Fruit fly (Drosophila melanogaster) whole organism, embryonic: Measurements from ENCODE around the gene Sec20.

Experiments
- Aef1 ChIP-seq: fragments of 200-800 bp; sonication (Bioruptor generic); IDR thresholded peaks from 3 replicates; pipeline ENCODE4 v1.3.6; 2022; ENCODE audit warnings: missing biosample characterization, missing genetic modification characterization
- Atf6 ChIP-seq: fragments of 200-800 bp; sonication (Bioruptor generic); IDR thresholded peaks from 2 replicates; pipeline ENCODE4 v1.3.6; 2022; ENCODE audit warnings: missing biosample characterization, missing genetic modification characterization
- CG10979 ChIP-seq: fragments of 200-800 bp; sonication (Bioruptor generic); optimal IDR thresholded peaks from 2 replicates; lab custom pipeline; 2018; ENCODE audit warnings: missing biosample characterization, mild to moderate bottlenecking, missing genetic modification characterization, moderate library complexity
- CG11504 ChIP-seq: fragments of 200-800 bp; sonication (Bioruptor generic); optimal IDR thresholded peaks from 3 replicates; lab custom pipeline; 2019; ENCODE audit warnings: missing biosample characterization, mild to moderate bottlenecking, missing genetic modification characterization, moderate library complexity
- CG12104 ChIP-seq: fragments of 200-800 bp; sonication (Bioruptor generic); optimal IDR thresholded peaks from 3 replicates; lab custom pipeline; 2016; ENCODE audit warnings: missing biosample characterization, missing genetic modification characterization
- CG14441 ChIP-seq: fragments of 200-800 bp; sonication (Bioruptor generic); IDR thresholded peaks from 2 replicates; pipeline ENCODE4 v1.3.6; 2022; ENCODE audit warnings: missing biosample characterization, missing genetic modification characterization
- CG14710 ChIP-seq: fragments of 200-800 bp; sonication (Bioruptor generic); optimal IDR thresholded peaks from 3 replicates; lab custom pipeline; 2019; ENCODE audit warnings: missing biosample characterization, mild to moderate bottlenecking, missing genetic modification characterization, moderate library complexity
- CG16779 ChIP-seq: fragments of 200-800 bp; sonication (Bioruptor generic); IDR thresholded peaks from 2 replicates; pipeline ENCODE4 v1.3.6; 2022; ENCODE audit warnings: missing biosample characterization, missing genetic modification characterization
- CG17385 ChIP-seq: fragments of 200-800 bp; sonication (Bioruptor generic); optimal IDR thresholded peaks from 3 replicates; lab custom pipeline; 2018; ENCODE audit warnings: missing biosample characterization, mild to moderate bottlenecking, missing genetic modification characterization
- CG2889 ChIP-seq: fragments of 200-800 bp; sonication (Bioruptor generic); IDR thresholded peaks from 3 replicates; pipeline ENCODE4 v1.3.6; 2022; ENCODE audit warnings: missing biosample characterization, missing genetic modification characterization
- CG33557 ChIP-seq: fragments of 200-800 bp; sonication (Bioruptor generic); optimal IDR thresholded peaks from 2 replicates; lab custom pipeline; 2019; ENCODE audit warnings: missing biosample characterization, mild to moderate bottlenecking, missing genetic modification characterization, moderate library complexity
- CG3995 ChIP-seq: fragments of 200-800 bp; sonication (Bioruptor generic); optimal IDR thresholded peaks from 3 replicates; lab custom pipeline; 2016; ENCODE audit warnings: missing biosample characterization, missing genetic modification characterization
- CG7987 ChIP-seq: fragments of 200-800 bp; sonication (Bioruptor generic); optimal IDR thresholded peaks from 2 replicates; lab custom pipeline; 2018; ENCODE audit warnings: missing biosample characterization, mild to moderate bottlenecking, missing genetic modification characterization, moderate library complexity
- CG8359 ChIP-seq: fragments of 200-800 bp; sonication (Bioruptor generic); optimal IDR thresholded peaks from 2 replicates; lab custom pipeline; 2017; ENCODE audit warnings: missing biosample characterization, mild to moderate bottlenecking, missing genetic modification characterization, borderline replicate concordance
- CG9215 ChIP-seq: fragments of 200-800 bp; sonication (Bioruptor generic); IDR thresholded peaks from 2 replicates; pipeline ENCODE4 v1.3.6; 2022; ENCODE audit warnings: missing biosample characterization, missing genetic modification characterization
- Dad ChIP-seq: fragments of 200-800 bp; sonication (Bioruptor generic); optimal IDR thresholded peaks from 3 replicates; lab custom pipeline; 2016; ENCODE audit warnings: missing biosample characterization, missing genetic modification characterization
- Dbx ChIP-seq: fragments of 200-800 bp; sonication (Bioruptor generic); IDR thresholded peaks from 3 replicates; pipeline ENCODE4 v1.3.6; 2022; ENCODE audit warnings: missing biosample characterization, missing genetic modification characterization
- Dfd ChIP-seq, 2 experiments: fragments of >200 bp; optimal IDR thresholded peaks; 2 replicates each; lab custom pipeline; 2017; ENCODE audit warnings: missing biosample characterization in 2 of 2, missing genetic modification characterization in 2 of 2
- Dll ChIP-seq: fragments of 200-800 bp; sonication (Bioruptor generic); IDR thresholded peaks from 4 replicates; pipeline ENCODE4 v1.3.6; 2022; ENCODE audit warnings: missing biosample characterization, missing genetic modification characterization; ENCODE audit not compliant: partially characterized antibody
- E2f1 ChIP-seq: fragments of 200-800 bp; sonication (Bioruptor generic); IDR thresholded peaks from 2 replicates; pipeline ENCODE4 v1.3.6; 2022; ENCODE audit warnings: missing biosample characterization, missing genetic modification characterization
- GATAe ChIP-seq: fragments of 200-800 bp; sonication (Bioruptor generic); conservative IDR thresholded peaks from 2 replicates; pipeline ENCODE4 v1.3.6; 2022; ENCODE audit warnings: missing biosample characterization, missing genetic modification characterization
- HLH3B ChIP-seq: fragments of 200-800 bp; sonication (Bioruptor generic); IDR thresholded peaks from 2 replicates; pipeline ENCODE4 v1.3.6; 2022; ENCODE audit warnings: missing biosample characterization, missing genetic modification characterization
- HLH54F ChIP-seq: fragments of 200-800 bp; sonication (Bioruptor generic); optimal IDR thresholded peaks from 3 replicates; lab custom pipeline; 2016; ENCODE audit warnings: missing biosample characterization, missing genetic modification characterization
- HmgZ ChIP-seq: fragments of 200-800 bp; sonication (Bioruptor generic); optimal IDR thresholded peaks from 2 replicates; lab custom pipeline; 2018; ENCODE audit warnings: missing biosample characterization, mild to moderate bottlenecking, missing genetic modification characterization
- Hmr ChIP-seq: fragments of 200-800 bp; sonication (Bioruptor generic); optimal IDR thresholded peaks from 3 replicates; lab custom pipeline; 2017; ENCODE audit warnings: mild to moderate bottlenecking, missing biosample characterization, missing genetic modification reagents, missing genetic modification characterization
- Hr39 ChIP-seq: fragments of >200 bp; optimal IDR thresholded peaks from 2 replicates; lab custom pipeline; 2017
- Lpt ChIP-seq: fragments of >200 bp; optimal IDR thresholded peaks from 2 replicates; lab custom pipeline; 2018; ENCODE audit warnings: missing biosample characterization, missing genetic modification characterization
- MBD-R2 ChIP-seq: fragments of 200-800 bp; sonication (Bioruptor generic); IDR thresholded peaks from 2 replicates; pipeline ENCODE4 v1.3.6; 2022; ENCODE audit warnings: missing biosample characterization, missing genetic modification characterization
- MESR4 ChIP-seq: fragments of 200-800 bp; sonication (Bioruptor generic); optimal IDR thresholded peaks from 2 replicates; lab custom pipeline; 2018; ENCODE audit warnings: missing biosample characterization, mild to moderate bottlenecking, missing genetic modification characterization, moderate library complexity
- NC2β ChIP-seq: fragments of 200-800 bp; sonication (Bioruptor generic); optimal IDR thresholded peaks from 2 replicates; lab custom pipeline; 2016; ENCODE audit warnings: missing biosample characterization, missing genetic modification characterization
- Nf-YC ChIP-seq: fragments of 200-800 bp; optimal IDR thresholded peaks from 3 replicates; lab custom pipeline; 2019; ENCODE audit warnings: missing biosample characterization, mild to moderate bottlenecking, missing genetic modification characterization, moderate library complexity
- Ptx1 ChIP-seq: fragments of 200-800 bp; sonication (Bioruptor generic); IDR thresholded peaks from 2 replicates; pipeline ENCODE4 v1.3.6; 2022; ENCODE audit warnings: missing biosample characterization, missing genetic modification characterization
- Six4 ChIP-seq: fragments of 200-800 bp; sonication (Bioruptor generic); optimal IDR thresholded peaks from 2 replicates; lab custom pipeline; 2016; ENCODE audit warnings: missing biosample characterization, missing genetic modification characterization
- Sox102F ChIP-seq: fragments of 200-800 bp; sonication (Bioruptor generic); optimal IDR thresholded peaks from 2 replicates; lab custom pipeline; 2018; ENCODE audit warnings: missing biosample characterization, mild to moderate bottlenecking, missing genetic modification characterization, moderate library complexity
- Taf1 ChIP-seq: fragments of 200-800 bp; sonication (Bioruptor generic); IDR thresholded peaks from 2 replicates; pipeline ENCODE4 v1.3.6; 2022; ENCODE audit warnings: missing biosample characterization, missing genetic modification characterization
- Xbp1 ChIP-seq: fragments of 200-800 bp; sonication (Bioruptor generic); optimal IDR thresholded peaks from 3 replicates; lab custom pipeline; 2016; ENCODE audit warnings: missing biosample characterization, mild to moderate bottlenecking, missing genetic modification characterization
- ato ChIP-seq: fragments of 200-800 bp; sonication (Bioruptor generic); IDR thresholded peaks from 2 replicates; pipeline ENCODE4 v1.3.6; 2022; ENCODE audit warnings: missing biosample characterization, missing genetic modification characterization; ENCODE audit not compliant: partially characterized antibody
- btn ChIP-seq: fragments of 200-800 bp; sonication (Bioruptor generic); optimal IDR thresholded peaks from 2 replicates; lab custom pipeline; 2016; ENCODE audit warnings: missing biosample characterization, missing genetic modification characterization
- cas ChIP-seq: fragments of 200-800 bp; sonication (Bioruptor generic); IDR thresholded peaks from 2 replicates; pipeline ENCODE4 v1.3.6; 2022; ENCODE audit warnings: missing biosample characterization, missing genetic modification characterization
- dpn ChIP-seq, 2 experiments: fragments of 200-800 bp; sonication (Bioruptor generic); optimal IDR thresholded peaks; 3 replicates each; lab custom pipeline; 2016; ENCODE audit warnings: missing biosample characterization in 2 of 2, missing genetic modification characterization in 2 of 2
- fd3F ChIP-seq: fragments of 200-800 bp; sonication (Bioruptor generic); optimal IDR thresholded peaks from 2 replicates; lab custom pipeline; 2018; ENCODE audit warnings: missing biosample characterization, mild to moderate bottlenecking, missing genetic modification characterization, moderate library complexity
- ftz-f1 ChIP-seq: fragments of 200-800 bp; sonication (Bioruptor generic); optimal IDR thresholded peaks from 2 replicates; lab custom pipeline; 2016; ENCODE audit warnings: missing biosample characterization, missing genetic modification characterization
- gfzf ChIP-seq: fragments of 200-800 bp; sonication (Bioruptor generic); optimal IDR thresholded peaks from 2 replicates; lab custom pipeline; 2016; ENCODE audit warnings: missing biosample characterization, mild to moderate bottlenecking, missing genetic modification characterization, moderate library complexity
- her ChIP-seq: fragments of 200-800 bp; sonication (Bioruptor generic); optimal IDR thresholded peaks from 2 replicates; lab custom pipeline; 2016; ENCODE audit warnings: missing biosample characterization, missing genetic modification characterization
- pb ChIP-seq: fragments of 200-800 bp; sonication (Bioruptor generic); optimal IDR thresholded peaks from 3 replicates; lab custom pipeline; 2016; ENCODE audit warnings: missing biosample characterization, missing genetic modification characterization
- salm ChIP-seq: fragments of 200-800 bp; sonication (Bioruptor generic); optimal IDR thresholded peaks from 2 replicates; lab custom pipeline; 2018; ENCODE audit warnings: missing biosample characterization, mild to moderate bottlenecking, missing genetic modification characterization
- sens-2 ChIP-seq: fragments of 200-800 bp; sonication (Bioruptor generic); IDR thresholded peaks from 2 replicates; pipeline ENCODE4 v1.3.6; 2022; ENCODE audit warnings: missing biosample characterization, missing genetic modification characterization
- slp2 ChIP-seq: fragments of 200-800 bp; sonication (Bioruptor generic); optimal IDR thresholded peaks from 2 replicates; lab custom pipeline; 2016; ENCODE audit warnings: missing biosample characterization, missing genetic modification characterization
- vvl ChIP-seq: fragments of 200-800 bp; sonication (Bioruptor generic); IDR thresholded peaks from 2 replicates; pipeline ENCODE4 v1.3.6; 2022; ENCODE audit warnings: missing biosample characterization, missing genetic modification characterization
- wdn ChIP-seq: fragments of 200-800 bp; sonication (Bioruptor generic); IDR thresholded peaks from 2 replicates; pipeline ENCODE4 v1.3.6; 2022; ENCODE audit warnings: missing biosample characterization, missing genetic modification characterization
- zen ChIP-seq: fragments of 200-800 bp; sonication (Bioruptor generic); optimal IDR thresholded peaks from 3 replicates; lab custom pipeline; 2018; ENCODE audit warnings: missing biosample characterization, mild to moderate bottlenecking, missing genetic modification characterization, moderate library complexity
- zen2 ChIP-seq: fragments of 200-800 bp; sonication (Bioruptor generic); IDR thresholded peaks from 3 replicates; pipeline ENCODE4 v1.3.6; 2022; ENCODE audit warnings: missing biosample characterization, missing genetic modification characterization; ENCODE audit not compliant: partially characterized antibody

The Sec20 gene

dm6 chr3R:5824456-5824855 is at the start of gene Sec20, which contains the start of gene dgrn (continued):
- no peak for TF ChIP-seq CG11504 (tag; lab: Kevin White, UChicago)
- peak; percentile 81 for TF ChIP-seq Dbx (GFP tag; lab: Robert Waterston, UW)
- TF ChIP-seq CG16779 (GFP tag; lab: Robert Waterston, UW): no peak
- TF ChIP-seq salm (tag; lab: Kevin White, UChicago): no peak
- no peak; the same call in none of the 2 replicates for TF ChIP-seq vvl (GFP tag; lab: Robert Waterston, UW)
- peak; percentile 96 for TF ChIP-seq Dll (GFP tag; lab: Robert Waterston, UW)
- peak; percentile 44 for TF ChIP-seq CG17385
- no peak for TF ChIP-seq CG8359 (GFP tag; lab: Kevin White, UChicago)
- peak; percentile 23 for TF ChIP-seq HLH54F (GFP tag; lab: Kevin White, UChicago)
- no peak for TF ChIP-seq Atf6 (GFP tag; lab: Robert Waterston, UW)
- TF ChIP-seq pb (GFP tag; lab: Kevin White, UChicago): no peak
- TF ChIP-seq CG12104 (GFP tag; lab: Kevin White, UChicago): peak; percentile 38
- TF ChIP-seq CG2889: no peak
- no peak for TF ChIP-seq slp2 (GFP tag; lab: Kevin White, UChicago)
- peak; percentile 66 for TF ChIP-seq Nf-YC (tag; lab: Kevin White, UChicago)
- TF ChIP-seq Six4 (GFP tag; lab: Kevin White, UChicago): peak; percentile 56
- TF ChIP-seq Taf1 (GFP tag; lab: Robert Waterston, UW): 0 out of 2 replicates have a peak, but pooled peaks have one; percentile 28
- TF ChIP-seq MESR4 (GFP tag; lab: Kevin White, UChicago): peak; percentile 38
- TF ChIP-seq wdn (GFP tag; lab: Robert Waterston, UW): no peak
- TF ChIP-seq CG14441 (GFP tag; lab: Robert Waterston, UW): no peak
- TF ChIP-seq Ptx1 (GFP tag; lab: Robert Waterston, UW): peak; percentile 75
- peak; percentile 58 for TF ChIP-seq CG9215 (GFP tag; lab: Robert Waterston, UW)
- no peak for TF ChIP-seq NC2β
- peak; percentile 61 for TF ChIP-seq CG3995 (GFP tag; lab: Kevin White, UChicago)
- no peak for TF ChIP-seq cas
- TF ChIP-seq Dfd (GFP tag; optimal IDR thresholded peaks at IDR 0.05; lab: Kevin White, UChicago): no peak
- TF ChIP-seq zen: peak; percentile 69
- no peak for TF ChIP-seq GATAe (GFP tag; lab: Robert Waterston, UW)
- no peak for TF ChIP-seq Lpt (GFP tag; lab: Kevin White, UChicago)
- TF ChIP-seq sens-2: no peak
- TF ChIP-seq Dad: no peak
- no peak for TF ChIP-seq CG33557 (GFP tag; lab: Kevin White, UChicago)
- peak; percentile 68 for TF ChIP-seq Sox102F
- peak; percentile 82 for TF ChIP-seq Xbp1 (GFP tag; lab: Kevin White, UChicago)
- peak; percentile 64 to 79 for TF ChIP-seq dpn (GFP tag; optimal IDR thresholded peaks at IDR 0.05; lab: Kevin White, UChicago)
- TF ChIP-seq Hr39 (lab: Kevin White, UChicago): no peak
- TF ChIP-seq her: no peak
- TF ChIP-seq E2f1: peak; percentile 42
- TF ChIP-seq CG10979 (tag; lab: Kevin White, UChicago): peak; percentile 64
- peak; percentile 90 for TF ChIP-seq zen2 (GFP tag; lab: Robert Waterston, UW)
- no peak for TF ChIP-seq CG7987 (GFP tag; lab: Kevin White, UChicago)
- TF ChIP-seq MBD-R2 (GFP tag; lab: Robert Waterston, UW): peak; percentile 92
- TF ChIP-seq ato (GFP tag; lab: Robert Waterston, UW): peak; percentile 80; the same call in 1 of the 2 replicates
- TF ChIP-seq HmgZ (tag; lab: Kevin White, UChicago): peak; percentile 62
- TF ChIP-seq btn (GFP tag; lab: Kevin White, UChicago): no peak
- peak; percentile 89 for TF ChIP-seq CG14710
- peak; percentile 70 for TF ChIP-seq Hmr (GFP tag; lab: Kevin White, UChicago)
- TF ChIP-seq HLH3B (GFP tag; lab: Robert Waterston, UW): peak; percentile 61
- peak; percentile 52; the same call in 2 of the 3 replicates for TF ChIP-seq Aef1
- TF ChIP-seq fd3F (GFP tag; lab: Kevin White, UChicago): peak; percentile 32
- no peak for TF ChIP-seq ftz-f1
- peak; percentile 50 for TF ChIP-seq gfzf (GFP tag; lab: Kevin White, UChicago)
